Fruit fly (Drosophila melanogaster): Measurements from ENCODE around the gene CG3437.
A peak's percentile ranks its signal among the peaks of the same experiment; 100 is the strongest.

Gene CG3437

dm6 chr3L:9455819-9456388 lies 1.6 kb downstream of the CG3437 start, which contains the start of the genes phol and CG3552 (continued):
- TF ChIP-seq CG7745 (tag; optimal IDR thresholded peaks at IDR 0.05) (no peak), ap (GFP tag; IDR thresholded peaks at IDR 0.05) (no peak), Neu2 (GFP tag; optimal IDR thresholded peaks at IDR 0.05; ENCODE audit: borderline replicate concordance) (peak; percentile 17), Camta (GFP tag; optimal IDR thresholded peaks at IDR 0.05) (no peak), ssp (GFP tag; IDR thresholded peaks at IDR 0.05) (no peak), CG8089 (GFP tag; optimal IDR thresholded peaks at IDR 0.05) (no peak), CG8388 (GFP tag; optimal IDR thresholded peaks at IDR 0.05) (no peak), gcm2 (GFP tag; optimal IDR thresholded peaks at IDR 0.05) (no peak), zf30C (GFP tag; optimal IDR thresholded peaks at IDR 0.05) (no peak), CG16813 (GFP tag; IDR thresholded peaks at IDR 0.05; ENCODE audit: partially characterized antibody) (peak; percentile 53; the same call in 2 of the 3 replicates), Oaz (GFP tag; IDR thresholded peaks at IDR 0.05) (no peak), dmrt11E (tag; optimal IDR thresholded peaks at IDR 0.05) (no peak), jumu (GFP tag; optimal IDR thresholded peaks at IDR 0.05) (no peak), CG11085 (GFP tag; IDR thresholded peaks at IDR 0.05) (no peak), Dip3 (GFP tag; optimal IDR thresholded peaks at IDR 0.05) (no peak), z (GFP tag; IDR thresholded peaks at IDR 0.05) (no peak), Doc2 (GFP tag; IDR thresholded peaks at IDR 0.05) (no peak), ham (GFP tag; IDR thresholded peaks at IDR 0.05) (no peak), CG17328 (GFP tag; IDR thresholded peaks at IDR 0.05) (no peak), CG32767 (GFP tag; IDR thresholded peaks at IDR 0.05) (peak; percentile 78), Chrac-16 (GFP tag; optimal IDR thresholded peaks at IDR 0.05) (no peak), CG3726 (GFP tag; IDR thresholded peaks at IDR 0.05) (no peak), H15 (GFP tag; IDR thresholded peaks at IDR 0.05) (no peak), slbo (GFP tag; IDR thresholded peaks at IDR 0.05) (no peak), Six4 (GFP tag; optimal IDR thresholded peaks at IDR 0.05) (no peak), row (GFP tag; IDR thresholded peaks at IDR 0.05) (peak; percentile 35; the same call in 1 of the 3 replicates), CG1792 (GFP tag; optimal IDR thresholded peaks at IDR 0.05) (no peak), YL-1 (GFP tag; optimal IDR thresholded peaks at IDR 0.05) (peak; percentile 79), Myb (GFP tag; optimal IDR thresholded peaks at IDR 0.05) (peak; percentile 25), pnt (GFP tag; optimal IDR thresholded peaks at IDR 0.05) (no peak), nerfin-1 (tag; optimal IDR thresholded peaks at IDR 0.05) (peak; percentile 10), oc (tag; optimal IDR thresholded peaks at IDR 0.05) (no peak), nmo (GFP tag; optimal IDR thresholded peaks at IDR 0.05) (peak; percentile 30), fd96Cb (tag; optimal IDR thresholded peaks at IDR 0.05) (no peak), CG3995 (GFP tag; optimal IDR thresholded peaks at IDR 0.05) (no peak), trem (tag; optimal IDR thresholded peaks at IDR 0.05) (peak; percentile 63), CG17359 (tag; optimal IDR thresholded peaks at IDR 0.05) (no peak), Lim3 (GFP tag; IDR thresholded peaks at IDR 0.05) (no peak), tx (GFP tag; optimal IDR thresholded peaks at IDR 0.05) (no peak), Doc3 (GFP tag; IDR thresholded peaks at IDR 0.05; ENCODE audit: partially characterized antibody) (0 out of 3 replicates have a peak, but pooled peaks have one; percentile 46), CG31441 (GFP tag; IDR thresholded peaks at IDR 0.05) (no peak), CG11723 (GFP tag; optimal IDR thresholded peaks at IDR 0.05) (no peak), Asciz (GFP tag; optimal IDR thresholded peaks at IDR 0.05) (no peak), tna (GFP tag; IDR thresholded peaks at IDR 0.05; ENCODE audit: partially characterized antibody) (no peak), CG10959 (GFP tag; IDR thresholded peaks at IDR 0.05) (no peak), D19B (GFP tag; optimal IDR thresholded peaks at IDR 0.05) (no peak), Sin3A (optimal IDR thresholded peaks at IDR 0.05) (peak; percentile 84), sima (GFP tag; optimal IDR thresholded peaks at IDR 0.05) (no peak), aop (GFP tag; IDR thresholded peaks at IDR 0.05) (no peak), gro (GFP tag; optimal IDR thresholded peaks at IDR 0.05) (no peak), sob (GFP tag; IDR thresholded peaks at IDR 0.05) (0 out of 2 replicates have a peak, but pooled peaks have one; percentile 6), D19A (tag; optimal IDR thresholded peaks at IDR 0.05) (no peak)
